Fruit fly (Drosophila melanogaster): Measurements from ENCODE around the gene bocks.

bocks gene

DNA sequence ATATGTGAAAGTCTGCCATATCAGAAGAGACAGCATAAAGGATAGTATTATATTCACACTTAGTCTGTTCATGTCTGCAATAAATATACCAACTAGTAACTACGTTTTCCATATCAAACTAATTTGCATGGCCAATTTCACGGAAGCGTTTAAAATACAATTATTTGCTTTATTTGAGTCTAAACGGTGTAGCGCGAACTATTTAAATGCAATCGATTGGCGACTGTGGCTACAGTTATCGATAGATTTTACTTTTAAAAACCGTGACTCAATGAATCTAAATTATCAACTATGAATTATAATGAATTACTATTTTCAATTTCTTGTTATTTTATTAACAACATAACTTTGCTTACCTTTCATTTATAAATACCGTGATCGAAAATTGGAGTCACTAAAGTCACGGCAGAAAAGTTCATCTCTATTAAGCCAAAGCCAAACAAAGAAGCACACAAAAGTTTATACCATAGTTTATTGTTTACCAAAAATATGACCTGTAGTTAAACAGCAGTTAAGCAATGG, 36.1 kb upstream of the bocks start, which contains the start of the genes CG9427 and CG8319 (continued):
- TF ChIP-seq cato (GFP tag; optimal IDR thresholded peaks at IDR 0.05; ENCODE audit: borderline replicate concordance) = no peak
- TF ChIP-seq Hr39 (optimal IDR thresholded peaks at IDR 0.05) = no peak
- TF ChIP-seq CG10321 (GFP tag; IDR thresholded peaks at IDR 0.05) = no peak
- TF ChIP-seq CG9727 (GFP tag; optimal IDR thresholded peaks at IDR 0.05) = peak; percentile 71
- no peak for TF ChIP-seq jing (GFP tag; optimal IDR thresholded peaks at IDR 0.05)
- TF ChIP-seq grn (GFP tag; optimal IDR thresholded peaks at IDR 0.05) = no peak
- TF ChIP-seq tll (GFP tag; optimal IDR thresholded peaks at IDR 0.05) = peak in 1 of 2 experiments; percentile 94
- no peak for TF ChIP-seq zf30C (GFP tag; optimal IDR thresholded peaks at IDR 0.05)
- peak; percentile 74 for TF ChIP-seq bbx (GFP tag; IDR thresholded peaks at IDR 0.05; ENCODE audit: partially characterized antibody)
- no peak for TF ChIP-seq sima (GFP tag; optimal IDR thresholded peaks at IDR 0.05)
- TF ChIP-seq Poxn (GFP tag; IDR thresholded peaks at IDR 0.05) = no peak
- peak; percentile 7 for TF ChIP-seq Asciz (GFP tag; optimal IDR thresholded peaks at IDR 0.05)
- peak; percentile 3 for TF ChIP-seq CG2875 (GFP tag; optimal IDR thresholded peaks at IDR 0.05)
- TF ChIP-seq CG6689 (GFP tag; IDR thresholded peaks at IDR 0.05) = peak; percentile 25; the same call in 1 of the 2 replicates
- peak; percentile 41; the same call in 1 of the 2 replicates for TF ChIP-seq CG11085 (GFP tag; IDR thresholded peaks at IDR 0.05)
- peak; percentile 52 for TF ChIP-seq CG15696 (tag; optimal IDR thresholded peaks at IDR 0.05)
- TF ChIP-seq CG12744 (GFP tag; optimal IDR thresholded peaks at IDR 0.05) = peak; percentile 38
- TF ChIP-seq Sry-δ (GFP tag; optimal IDR thresholded peaks at IDR 0.05) = peak; percentile 90
- peak; percentile 49 for TF ChIP-seq Ssrp (tag; optimal IDR thresholded peaks at IDR 0.05)
- TF ChIP-seq CG13894 (tag; optimal IDR thresholded peaks at IDR 0.05) = peak; percentile 64
- TF ChIP-seq HLH4C (GFP tag; IDR thresholded peaks at IDR 0.05; ENCODE audit: partially characterized antibody) = peak; percentile 88
- TF ChIP-seq Awh (GFP tag; IDR thresholded peaks at IDR 0.05) = no peak
- TF ChIP-seq HmgD (GFP tag; optimal IDR thresholded peaks at IDR 0.05) = peak; percentile 7
- TF ChIP-seq E2f2 (GFP tag; IDR thresholded peaks at IDR 0.05) = peak; percentile 94
- no peak for TF ChIP-seq aop (GFP tag; IDR thresholded peaks at IDR 0.05)
- peak; percentile 96 for TF ChIP-seq CG13287 (GFP tag; IDR thresholded peaks at IDR 0.05; ENCODE audit: partially characterized antibody)
- peak; percentile 16 for TF ChIP-seq Lhr (GFP tag; optimal IDR thresholded peaks at IDR 0.05)
- peak; percentile 65; the same call in 1 of the 2 replicates for TF ChIP-seq tna (GFP tag; IDR thresholded peaks at IDR 0.05; ENCODE audit: partially characterized antibody)
- no peak for TF ChIP-seq CG9876 (GFP tag; optimal IDR thresholded peaks at IDR 0.05)
- no peak for TF ChIP-seq Trl (optimal IDR thresholded peaks at IDR 0.05)
- peak; percentile 17 for TF ChIP-seq Trl (GFP tag; optimal IDR thresholded peaks at IDR 0.05)
- no peak for TF ChIP-seq abd-A (tag; optimal IDR thresholded peaks at IDR 0.05)
- no peak for TF ChIP-seq CG14050 (GFP tag; IDR thresholded peaks at IDR 0.05)
- TF ChIP-seq dimm (GFP tag; IDR thresholded peaks at IDR 0.05) = no peak
- no peak for TF ChIP-seq CG4360 (GFP tag; IDR thresholded peaks at IDR 0.05)
- no peak for TF ChIP-seq CG11504 (tag; optimal IDR thresholded peaks at IDR 0.05)
- TF ChIP-seq gfzf (GFP tag; optimal IDR thresholded peaks at IDR 0.05) = peak; percentile 24
- TF ChIP-seq CG13775 (GFP tag; optimal IDR thresholded peaks at IDR 0.05) = peak; percentile 73
- TF ChIP-seq maf-S (GFP tag; optimal IDR thresholded peaks at IDR 0.05) = peak; percentile 20
- peak in 1 of 3 experiments; percentile 49 for TF ChIP-seq lola (GFP tag; optimal IDR thresholded peaks at IDR 0.05)
- TF ChIP-seq her (GFP tag; optimal IDR thresholded peaks at IDR 0.05) = no peak
- peak; percentile 44 for TF ChIP-seq sd (tag; optimal IDR thresholded peaks at IDR 0.05)
- peak; percentile 50 for TF ChIP-seq Spps (tag; optimal IDR thresholded peaks at IDR 0.05)
- TF ChIP-seq CG17829 (tag; optimal IDR thresholded peaks at IDR 0.05) = peak; percentile 80
- peak; percentile 86 for TF ChIP-seq trem (tag; optimal IDR thresholded peaks at IDR 0.05)
- peak; percentile 23; the same call in 1 of the 2 replicates for TF ChIP-seq ara (GFP tag; IDR thresholded peaks at IDR 0.05)
- no peak for TF ChIP-seq bowl (GFP tag; IDR thresholded peaks at IDR 0.05)
- TF ChIP-seq Oaz (GFP tag; IDR thresholded peaks at IDR 0.05) = peak; percentile 36; the same call in 1 of the 2 replicates
- no peak for TF ChIP-seq pita (GFP tag; optimal IDR thresholded peaks at IDR 0.05)
- TF ChIP-seq ftz-f1 (GFP tag; optimal IDR thresholded peaks at IDR 0.05) = peak; percentile 18

All from whole organism, embryonic.